Worm (Caenorhabditis elegans) whole organism, L1 larva: ENCODE data around the gene W01B6.5.

Experiments used
- Y116A8C.19 ChIP-seq: sonication (generic microtip); optimal IDR thresholded peaks from 2 replicates; lab custom pipeline; 2016; ENCODE audit warnings: missing compliant biosample characterization, missing genetic modification characterization, borderline replicate concordance
- aha-1 ChIP-seq: fragments of 150-350 bp; optimal IDR thresholded peaks from 2 replicates; lab custom pipeline; 2014; ENCODE audit warnings: missing biosample characterization, missing genetic modification characterization
- alr-1 ChIP-seq: fragments of 200-800 bp; sonication (Bioruptor generic); optimal IDR thresholded peaks from 2 replicates; lab custom pipeline; 2018; ENCODE audit warnings: borderline replicate concordance, mild to moderate bottlenecking, missing genetic modification characterization, missing compliant biosample characterization
- ceh-8 ChIP-seq: fragments of 200-800 bp; sonication (Bioruptor generic); optimal IDR thresholded peaks from 2 replicates; lab custom pipeline; 2018; ENCODE audit warnings: mild to moderate bottlenecking, missing genetic modification characterization, moderate library complexity, missing compliant biosample characterization
- dpl-1 ChIP-seq, 3 experiments: fragments of 150-350 bp in 2 of 3; sonication (generic microtip) in 1 of 3; optimal IDR thresholded peaks; 2 replicates each; lab custom pipeline; 2014 to 2017; ENCODE audit warnings: missing biosample characterization in 3 of 3, missing genetic modification characterization in 3 of 3, missing genetic modification reagents in 3 of 3
- efl-1 ChIP-seq, 4 experiments: fragments of 150-350 bp; optimal IDR thresholded peaks in 3 of 4; peaks in 1 of 4; 1 replicate in 1 of 4; 2 replicates in 3 of 4; lab custom pipeline; 2014; ENCODE audit warnings: missing biosample characterization in 2 of 4, missing genetic modification characterization in 2 of 4, missing genetic modification reagents in 2 of 4
- efl-3 ChIP-seq: fragments of 200-800 bp; sonication (Bioruptor generic); optimal IDR thresholded peaks from 2 replicates; lab custom pipeline; 2018; ENCODE audit warnings: mild to moderate bottlenecking, missing genetic modification characterization, missing compliant biosample characterization
- hlh-17 ChIP-seq: fragments of 200-800 bp; sonication (Bioruptor generic); optimal IDR thresholded peaks from 2 replicates; lab custom pipeline; 2018; ENCODE audit warnings: missing genetic modification characterization, mild to moderate bottlenecking, missing compliant biosample characterization, moderate library complexity, borderline replicate concordance
- irx-1 ChIP-seq: sonication (generic microtip); optimal IDR thresholded peaks from 2 replicates; lab custom pipeline; 2016; ENCODE audit warnings: missing genetic modification characterization, missing compliant biosample characterization
- isw-1 ChIP-seq: fragments of 200-800 bp; sonication (Bioruptor generic); IDR thresholded peaks from 2 replicates; pipeline ENCODE4 v1.3.6; 2022; ENCODE audit warnings: missing genetic modification characterization, missing compliant biosample characterization
- lin-39 ChIP-seq: fragments of 150-350 bp; optimal IDR thresholded peaks from 2 replicates; lab custom pipeline; 2014; ENCODE audit warnings: missing biosample characterization, missing genetic modification reagents, missing genetic modification characterization
- mdl-1 ChIP-seq, 2 experiments: fragments of 150-350 bp; optimal IDR thresholded peaks; 2 replicates each; lab custom pipeline; 2014 to 2017; ENCODE audit warnings: missing biosample characterization in 2 of 2, missing genetic modification characterization in 2 of 2, inconsistent platforms in 1 of 2
- mef-2 ChIP-seq: fragments of 150-350 bp; optimal IDR thresholded peaks from 2 replicates; lab custom pipeline; 2014; ENCODE audit warnings: missing biosample characterization, missing genetic modification characterization
- nhr-19 ChIP-seq: fragments of 200-800 bp; sonication (Bioruptor generic); conservative IDR thresholded peaks from 2 replicates; pipeline ENCODE4 v1.3.6; 2022; ENCODE audit warnings: missing genetic modification characterization, missing compliant biosample characterization
- nhr-237 ChIP-seq: fragments of 150-350 bp; optimal IDR thresholded peaks from 2 replicates; lab custom pipeline; 2014; ENCODE audit warnings: missing biosample characterization, missing genetic modification characterization
- nhr-28 ChIP-seq: fragments of 150-350 bp; optimal IDR thresholded peaks from 2 replicates; lab custom pipeline; 2014; ENCODE audit warnings: missing biosample characterization, missing genetic modification characterization
- nhr-47 ChIP-seq: sonication (generic microtip); optimal IDR thresholded peaks from 2 replicates; lab custom pipeline; 2016; ENCODE audit warnings: mild to moderate bottlenecking, missing genetic modification characterization, moderate library complexity, missing compliant biosample characterization
- nhr-76 ChIP-seq: sonication (generic microtip); optimal IDR thresholded peaks from 2 replicates; lab custom pipeline; 2017; ENCODE audit warnings: missing biosample characterization, missing genetic modification characterization
- nhr-77 ChIP-seq: fragments of 150-350 bp; optimal IDR thresholded peaks from 2 replicates; lab custom pipeline; 2014; ENCODE audit warnings: missing biosample characterization, missing genetic modification characterization
- nhr-84 ChIP-seq: sonication (generic microtip); optimal IDR thresholded peaks from 2 replicates; lab custom pipeline; 2017; ENCODE audit warnings: missing biosample characterization, missing genetic modification characterization
- pag-3 ChIP-seq: sonication (generic microtip); optimal IDR thresholded peaks from 2 replicates; lab custom pipeline; 2017; ENCODE audit warnings: missing genetic modification characterization, mild to moderate bottlenecking, missing compliant biosample characterization, antibody characterized with exemption, borderline replicate concordance; ENCODE audit not compliant: insufficient read depth
- rnt-1 ChIP-seq: sonication (generic microtip); optimal IDR thresholded peaks from 2 replicates; lab custom pipeline; 2016; ENCODE audit warnings: mild to moderate bottlenecking, missing genetic modification characterization, moderate library complexity, missing compliant biosample characterization
- snpc-4 ChIP-seq: fragments of 150-350 bp; optimal IDR thresholded peaks from 2 replicates; lab custom pipeline; 2014; ENCODE audit warnings: missing biosample characterization, missing genetic modification characterization
- snu-23 ChIP-seq: sonication (generic microtip); optimal IDR thresholded peaks from 2 replicates; lab custom pipeline; 2016; ENCODE audit warnings: missing genetic modification characterization, missing compliant biosample characterization
- sox-4 ChIP-seq: sonication (generic microtip); optimal IDR thresholded peaks from 2 replicates; lab custom pipeline; 2016; ENCODE audit warnings: missing genetic modification characterization, missing compliant biosample characterization
- sup-37 ChIP-seq: fragments of 200-800 bp; sonication (Bioruptor generic); optimal IDR thresholded peaks from 2 replicates; lab custom pipeline; 2018; ENCODE audit warnings: mild to moderate bottlenecking, missing genetic modification characterization, missing compliant biosample characterization
- tbx-2 ChIP-seq: sonication (generic microtip); optimal IDR thresholded peaks from 2 replicates; lab custom pipeline; 2016; ENCODE audit warnings: missing genetic modification characterization, missing compliant biosample characterization
- tlp-1 ChIP-seq: fragments of 150-350 bp; optimal IDR thresholded peaks from 2 replicates; lab custom pipeline; 2014; ENCODE audit warnings: missing biosample characterization, missing genetic modification characterization
- unc-62 ChIP-seq: fragments of 150-350 bp; optimal IDR thresholded peaks from 2 replicates; lab custom pipeline; 2014; ENCODE audit warnings: missing biosample characterization, missing genetic modification reagents, missing genetic modification characterization
- vab-15 ChIP-seq: sonication (generic microtip); optimal IDR thresholded peaks from 2 replicates; lab custom pipeline; 2017; ENCODE audit warnings: missing genotype, mild to moderate bottlenecking, missing genetic modification characterization, missing compliant biosample characterization
- zip-4 ChIP-seq: fragments of 200-800 bp; sonication (Bioruptor generic); optimal IDR thresholded peaks from 2 replicates; lab custom pipeline; 2018; ENCODE audit warnings: mild to moderate bottlenecking, missing genetic modification characterization, moderate library complexity, missing compliant biosample characterization
- ztf-11 ChIP-seq, 2 experiments: sonication (generic microtip); optimal IDR thresholded peaks; 2 replicates each; lab custom pipeline; 2016 to 2017; ENCODE audit warnings: missing genetic modification characterization in 2 of 2, missing biosample characterization in 1 of 2, missing compliant biosample characterization in 1 of 2
- ztf-4 ChIP-seq: fragments of 150-350 bp; optimal IDR thresholded peaks from 2 replicates; lab custom pipeline; 2014; ENCODE audit warnings: missing biosample characterization, missing genetic modification characterization

W01B6.5 gene

ce11 chrIV:10116765-10117164 lies 40.8 kb downstream of the W01B6.5 start:
- TF ChIP-seq pag-3 (tag; lab: Kevin White, UChicago) (no peak), efl-3 (GFP tag; lab: Kevin White, UChicago) (no peak), Y116A8C.19 (tag; lab: Kevin White, UChicago) (no peak), isw-1 (GFP tag; lab: Robert Waterston, UW) (no peak), rnt-1 (no peak), ztf-11 (tag; optimal IDR thresholded peaks at IDR 0.05; lab: Kevin White, UChicago) (no peak), nhr-84 (tag; lab: Kevin White, UChicago) (no peak), nhr-76 (tag; lab: Kevin White, UChicago) (no peak), nhr-19 (GFP tag; lab: Robert Waterston, UW) (no peak), nhr-237 (tag; lab: Kevin White, UChicago) (no peak), ceh-8 (GFP tag; lab: Kevin White, UChicago) (no peak), alr-1 (tag; lab: Kevin White, UChicago) (no peak), sox-4 (tag; lab: Kevin White, UChicago) (no peak), aha-1 (tag; lab: Kevin White, UChicago) (no peak), mef-2 (tag; lab: Kevin White, UChicago) (no peak)

ce11 chrIV:10122205-10122604 lies 46.2 kb downstream of the W01B6.5 start, which contains the start of gene irld-21:
Gene irld-21, minus strand, starts transcription at chrIV:10122305.
- TF ChIP-seq nhr-77 (tag; lab: Kevin White, UChicago) (no peak), vab-15 (tag; lab: Kevin White, UChicago) (no peak), nhr-47 (no peak), zip-4 (GFP tag; lab: Kevin White, UChicago) (no peak), sup-37 (GFP tag; lab: Kevin White, UChicago) (no peak), tlp-1 (tag; lab: Kevin White, UChicago) (no peak)

ce11 chrIV:10126544-10126943 lies 50.5 kb downstream of the W01B6.5 start, which contains the start of gene ctf-18:
Gene ctf-18, minus strand, starts transcription at chrIV:10126644.
- TF ChIP-seq efl-1 (optimal IDR thresholded peaks at IDR 0.05; lab: Kevin White, UChicago): no peak
- TF ChIP-seq efl-1 (GFP tag; optimal IDR thresholded peaks at IDR 0.05 in 1 of 2; lab: Kevin White, UChicago): no peak
- TF ChIP-seq unc-62 (GFP tag; lab: Kevin White, UChicago): no peak
- TF ChIP-seq snu-23 (GFP tag; lab: Kevin White, UChicago): no peak
- no peak for TF ChIP-seq lin-39 (tag; lab: Kevin White, UChicago)
- no peak for TF ChIP-seq irx-1 (tag; lab: Kevin White, UChicago)
- TF ChIP-seq tlp-1 (tag; lab: Kevin White, UChicago): no peak
- no peak for TF ChIP-seq nhr-28 (tag; lab: Kevin White, UChicago)
- TF ChIP-seq ztf-4: no peak
- TF ChIP-seq dpl-1 (GFP tag; optimal IDR thresholded peaks at IDR 0.05; lab: Kevin White, UChicago): no peak
- no peak for TF ChIP-seq tbx-2
- no peak for TF ChIP-seq snpc-4
- no peak for TF ChIP-seq mef-2 (tag; lab: Kevin White, UChicago)
- TF ChIP-seq hlh-17 (GFP tag; lab: Kevin White, UChicago): no peak
- no peak for TF ChIP-seq mdl-1 (tag; optimal IDR thresholded peaks at IDR 0.05; lab: Kevin White, UChicago)
